Worm (Caenorhabditis elegans) whole organism, L4 larva: ENCODE measurements around the gene spat-1.
A peak's percentile ranks its signal among the peaks of the same experiment; 100 is the strongest.

ENCODE experiments used
- D1046.2 ChIP-seq: fragments of 200-800 bp; sonication (Bioruptor generic); IDR thresholded peaks from 2 replicates; pipeline ENCODE4 v1.3.6; 2022; ENCODE audit warnings: missing genetic modification characterization, missing compliant biosample characterization
- F10B5.3 ChIP-seq: sonication (generic microtip); optimal IDR thresholded peaks from 2 replicates; lab custom pipeline; 2016; ENCODE audit warnings: mild to moderate bottlenecking, missing genetic modification characterization, missing compliant biosample characterization
- F26F4.8 ChIP-seq: fragments of 200-800 bp; sonication (Bioruptor generic); conservative IDR thresholded peaks from 2 replicates; pipeline ENCODE4 v1.3.6; 2022; ENCODE audit warnings: missing genetic modification characterization, missing compliant biosample characterization
- F44E2.7 ChIP-seq: fragments of 200-800 bp; sonication (Bioruptor generic); IDR thresholded peaks from 2 replicates; pipeline ENCODE4 v2.1.2; 2022; ENCODE audit warnings: missing genetic modification characterization, missing compliant biosample characterization
- F49E8.2 ChIP-seq: sonication (generic microtip); optimal IDR thresholded peaks from 2 replicates; lab custom pipeline; 2016; ENCODE audit warnings: missing compliant biosample characterization, mild to moderate bottlenecking, missing genetic modification characterization, borderline replicate concordance
- T20F7.1 ChIP-seq: fragments of 200-800 bp; sonication (Bioruptor generic); optimal IDR thresholded peaks from 2 replicates; lab custom pipeline; 2018; ENCODE audit warnings: mild to moderate bottlenecking, missing genetic modification characterization, missing compliant biosample characterization
- T26A8.4 ChIP-seq: fragments of 200-800 bp; sonication (Bioruptor generic); IDR thresholded peaks from 2 replicates; pipeline ENCODE4 v1.3.6; 2022; ENCODE audit warnings: missing genetic modification characterization, missing compliant biosample characterization
- Y105C5A.15 ChIP-seq: fragments of 200-800 bp; sonication (Bioruptor generic); IDR thresholded peaks from 2 replicates; pipeline ENCODE4 v1.3.6; 2022; ENCODE audit warnings: missing genetic modification characterization, missing compliant biosample characterization
- Y5F2A.4 ChIP-seq: fragments of 200-800 bp; sonication (Bioruptor generic); optimal IDR thresholded peaks from 2 replicates; lab custom pipeline; 2018; ENCODE audit warnings: mild to moderate bottlenecking, missing genetic modification characterization, missing compliant biosample characterization
- ZK337.2 ChIP-seq: fragments of 200-800 bp; sonication (Bioruptor generic); IDR thresholded peaks from 2 replicates; pipeline ENCODE4 v1.3.6; 2022; ENCODE audit warnings: missing genetic modification reagents, missing genetic modification characterization, missing compliant biosample characterization
- ZK546.5 ChIP-seq, 2 experiments: sonication (generic microtip); optimal IDR thresholded peaks; 2 replicates each; lab custom pipeline; 2017; ENCODE audit warnings: missing biosample characterization in 2 of 2, missing genetic modification characterization in 2 of 2
- aha-1 ChIP-seq: fragments of 150-350 bp; peaks from one replicate; lab custom pipeline; 2014; ENCODE audit warnings: missing biosample characterization, missing genetic modification characterization
- aly-2 ChIP-seq: sonication (generic microtip); optimal IDR thresholded peaks from 2 replicates; lab custom pipeline; 2018; ENCODE audit warnings: missing biosample characterization, missing genetic modification characterization
- arid-1 ChIP-seq: fragments of 200-800 bp; sonication (Bioruptor generic); conservative IDR thresholded peaks from 2 replicates; pipeline ENCODE4 v1.3.6; 2022; ENCODE audit warnings: missing genetic modification reagents, missing genetic modification characterization, missing compliant biosample characterization
- ceh-20 ChIP-seq: fragments of 200-800 bp; sonication (Bioruptor generic); IDR thresholded peaks from 2 replicates; pipeline ENCODE4 v1.3.6; 2022; ENCODE audit warnings: missing genetic modification reagents, missing genetic modification characterization, missing compliant biosample characterization
- ceh-28 ChIP-seq: fragments of 150-350 bp; optimal IDR thresholded peaks from 2 replicates; lab custom pipeline; 2014; ENCODE audit warnings: missing biosample characterization, missing genetic modification reagents, missing genetic modification characterization
- ceh-32 ChIP-seq: sonication (generic microtip); optimal IDR thresholded peaks from 2 replicates; lab custom pipeline; 2016; ENCODE audit warnings: mild to moderate bottlenecking, missing genetic modification characterization, missing compliant biosample characterization; ENCODE audit not compliant: poor library complexity
- ceh-82 ChIP-seq: sonication (generic microtip); optimal IDR thresholded peaks from 2 replicates; lab custom pipeline; 2017; ENCODE audit warnings: missing biosample characterization, missing genetic modification characterization
- ctbp-1 ChIP-seq: fragments of 200-800 bp; sonication (Bioruptor generic); IDR thresholded peaks from 2 replicates; pipeline ENCODE4 v1.3.6; 2022; ENCODE audit warnings: missing genetic modification reagents, missing genetic modification characterization, missing compliant biosample characterization
- daf-19 ChIP-seq: fragments of 200-800 bp; sonication (Bioruptor generic); conservative IDR thresholded peaks from 2 replicates; pipeline ENCODE4 v1.3.6; 2022; ENCODE audit warnings: missing genetic modification characterization, missing compliant biosample characterization
- dmd-6 ChIP-seq: fragments of 200-800 bp; sonication (Bioruptor generic); IDR thresholded peaks from 2 replicates; pipeline ENCODE4 v1.3.6; 2022; ENCODE audit warnings: missing genetic modification reagents, missing genetic modification characterization, missing compliant biosample characterization
- dmd-9 ChIP-seq: fragments of 200-800 bp; sonication (Bioruptor generic); IDR thresholded peaks from 2 replicates; pipeline ENCODE4 v1.3.6; 2022; ENCODE audit warnings: missing genetic modification reagents, missing genetic modification characterization, missing compliant biosample characterization
- duxl-1 ChIP-seq: sonication (generic microtip); optimal IDR thresholded peaks from 2 replicates; lab custom pipeline; 2016; ENCODE audit warnings: mild to moderate bottlenecking, missing genetic modification characterization, moderate library complexity, missing compliant biosample characterization; ENCODE audit not compliant: poor library complexity
- dve-1 ChIP-seq: sonication (generic microtip); optimal IDR thresholded peaks from 2 replicates; lab custom pipeline; 2017; ENCODE audit warnings: antibody characterized with exemption, mild to moderate bottlenecking, missing genetic modification characterization, missing compliant biosample characterization; ENCODE audit not compliant: insufficient read depth
- egl-27 ChIP-seq: sonication (generic microtip); optimal IDR thresholded peaks from 3 replicates; lab custom pipeline; 2017; ENCODE audit warnings: missing biosample characterization, missing genetic modification reagents, missing genetic modification characterization
- egl-43 ChIP-seq: fragments of 200-800 bp; sonication (Bioruptor generic); IDR thresholded peaks from 2 replicates; pipeline ENCODE4 v1.3.6; 2022; ENCODE audit warnings: missing genetic modification reagents, missing genetic modification characterization, missing compliant biosample characterization
- hlh-11 ChIP-seq: fragments of 200-800 bp; sonication (Bioruptor generic); optimal IDR thresholded peaks from 2 replicates; lab custom pipeline; 2018; ENCODE audit warnings: mild to moderate bottlenecking, missing genetic modification characterization, missing compliant biosample characterization
- hlh-30 ChIP-seq: sonication (generic microtip); optimal IDR thresholded peaks from 2 replicates; lab custom pipeline; 2017; ENCODE audit warnings: antibody characterized with exemption, mild to moderate bottlenecking, missing genetic modification characterization, missing compliant biosample characterization; ENCODE audit not compliant: insufficient read depth
- lim-7 ChIP-seq: fragments of 200-800 bp; sonication (Bioruptor generic); IDR thresholded peaks from 2 replicates; pipeline ENCODE4 v1.3.6; 2022; ENCODE audit warnings: missing genetic modification characterization, missing compliant biosample characterization
- lin-1 ChIP-seq: fragments of 200-800 bp; sonication (Bioruptor generic); IDR thresholded peaks from 2 replicates; pipeline ENCODE4 v1.3.6; 2022; ENCODE audit warnings: missing genetic modification reagents, missing genetic modification characterization, missing compliant biosample characterization
- lin-38 ChIP-seq: fragments of 200-800 bp; sonication (Bioruptor generic); IDR thresholded peaks from 2 replicates; pipeline ENCODE4 v1.3.6; 2022; ENCODE audit warnings: missing genetic modification reagents, missing genetic modification characterization, missing compliant biosample characterization
- lin-39 ChIP-seq: fragments of 150-350 bp; optimal IDR thresholded peaks from 2 replicates; lab custom pipeline; 2014; ENCODE audit warnings: missing biosample characterization, missing genetic modification reagents, missing genetic modification characterization
- lsy-2 ChIP-seq, 2 experiments: fragments of 150-350 bp in 1 of 2; sonication (generic microtip) in 1 of 2; optimal IDR thresholded peaks; 2 replicates each; lab custom pipeline; 2014 to 2017; ENCODE audit warnings: missing biosample characterization in 2 of 2, missing genetic modification characterization in 2 of 2
- madf-5 ChIP-seq, 2 experiments: fragments of 200-800 bp; sonication (Bioruptor generic); IDR thresholded peaks; 2 replicates each; pipeline ENCODE4 v1.3.6; 2022; ENCODE audit warnings: missing compliant biosample characterization in 2 of 2, missing genetic modification characterization in 2 of 2
- madf-9 ChIP-seq: fragments of 200-800 bp; sonication (Bioruptor generic); conservative IDR thresholded peaks from 2 replicates; pipeline ENCODE4 v1.3.6; 2022; ENCODE audit warnings: missing genetic modification reagents, missing genetic modification characterization, missing compliant biosample characterization
- mdt-29 ChIP-seq: fragments of 200-800 bp; sonication (Bioruptor generic); IDR thresholded peaks from 2 replicates; pipeline ENCODE4 v1.3.6; 2022; ENCODE audit warnings: missing genetic modification reagents, missing genetic modification characterization, missing compliant biosample characterization
- mep-1 ChIP-seq: fragments of 150-350 bp; sonication (generic microtip); optimal IDR thresholded peaks from 3 replicates; lab custom pipeline; 2014; ENCODE audit warnings: missing biosample characterization, missing genetic modification characterization
- mxl-3 ChIP-seq: fragments of 200-800 bp; sonication (Bioruptor generic); optimal IDR thresholded peaks from 2 replicates; lab custom pipeline; 2018; ENCODE audit warnings: mild to moderate bottlenecking, missing genetic modification characterization, missing compliant biosample characterization
- nhr-10 ChIP-seq: fragments of 150-350 bp; optimal IDR thresholded peaks from 2 replicates; lab custom pipeline; 2014; ENCODE audit warnings: missing biosample characterization, missing genetic modification characterization
- nhr-111 ChIP-seq: fragments of 200-800 bp; sonication (Bioruptor generic); optimal IDR thresholded peaks from 2 replicates; lab custom pipeline; 2018; ENCODE audit warnings: mild to moderate bottlenecking, missing genetic modification characterization, missing compliant biosample characterization
- nhr-28 ChIP-seq: fragments of 150-350 bp; optimal IDR thresholded peaks from 2 replicates; lab custom pipeline; 2014; ENCODE audit warnings: missing biosample characterization, missing genetic modification characterization
- nhr-41 ChIP-seq: fragments of 200-800 bp; sonication (Bioruptor generic); IDR thresholded peaks from 2 replicates; pipeline ENCODE4 v1.3.6; 2022; ENCODE audit warnings: missing genetic modification reagents, missing genetic modification characterization, missing compliant biosample characterization
- nhr-48 ChIP-seq: sonication (generic microtip); optimal IDR thresholded peaks from 2 replicates; lab custom pipeline; 2016; ENCODE audit warnings: mild to moderate bottlenecking, missing genetic modification characterization, missing compliant biosample characterization
- php-3 ChIP-seq: fragments of 200-800 bp; sonication (Bioruptor generic); IDR thresholded peaks from 2 replicates; pipeline ENCODE4 v1.3.6; 2022; ENCODE audit warnings: missing genetic modification reagents, missing genetic modification characterization, missing compliant biosample characterization
- pqm-1 ChIP-seq: sonication (generic microtip); optimal IDR thresholded peaks from 2 replicates; lab custom pipeline; 2017; ENCODE audit warnings: missing biosample characterization, missing genetic modification characterization
- rbr-2 ChIP-seq: sonication (generic microtip); optimal IDR thresholded peaks from 2 replicates; lab custom pipeline; 2016; ENCODE audit warnings: missing genotype, missing genetic modification characterization, missing compliant biosample characterization
- snpc-1.2 ChIP-seq: fragments of 200-800 bp; sonication (Bioruptor generic); IDR thresholded peaks from 2 replicates; pipeline ENCODE4 v1.3.6; 2022; ENCODE audit warnings: missing genetic modification reagents, missing genetic modification characterization, missing compliant biosample characterization
- spr-3 ChIP-seq: fragments of 200-800 bp; sonication (Bioruptor generic); optimal IDR thresholded peaks from 2 replicates; lab custom pipeline; 2018; ENCODE audit warnings: mild to moderate bottlenecking, missing genetic modification characterization, missing compliant biosample characterization
- tag-97 ChIP-seq: fragments of 200-800 bp; sonication (Bioruptor generic); IDR thresholded peaks from 2 replicates; pipeline ENCODE4 v1.3.6; 2022; ENCODE audit warnings: missing genetic modification characterization, missing compliant biosample characterization
- unc-39 ChIP-seq: sonication (generic microtip); optimal IDR thresholded peaks from 2 replicates; lab custom pipeline; 2017; ENCODE audit warnings: missing biosample characterization, missing genetic modification characterization
- vab-7 ChIP-seq: fragments of 200-800 bp; sonication (Bioruptor generic); IDR thresholded peaks from 2 replicates; pipeline ENCODE4 v1.3.6; 2022; ENCODE audit warnings: missing genetic modification reagents, missing genetic modification characterization, missing compliant biosample characterization
- zip-2 ChIP-seq: fragments of 150-350 bp; optimal IDR thresholded peaks from 2 replicates; lab custom pipeline; 2014; ENCODE audit warnings: missing biosample characterization, missing genetic modification characterization

Gene spat-1

DNA sequence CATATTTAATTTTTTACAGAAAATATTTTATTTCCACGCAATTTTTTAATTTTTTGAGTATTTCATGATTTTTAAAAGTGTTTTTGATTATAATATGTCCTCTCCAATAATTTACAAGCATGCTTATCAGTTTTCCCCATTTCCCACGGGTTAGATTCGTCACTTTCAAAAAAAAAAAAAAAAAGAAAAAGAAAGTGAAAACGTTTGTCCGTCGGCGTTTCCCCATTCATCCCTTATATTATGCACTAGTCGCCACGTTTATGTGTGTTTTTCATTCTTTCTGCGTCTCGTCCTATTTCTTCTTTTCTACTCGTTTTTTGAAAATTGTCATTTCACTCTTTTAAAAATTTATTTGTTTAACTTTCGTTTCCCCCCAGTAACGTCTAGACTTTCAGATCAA is 39.1 kb upstream of the spat-1 start, which contains the start of gene vnut-1 (continued):
- no peak for TF ChIP-seq daf-19 (GFP tag; lab: Robert Waterston, UW)
- TF ChIP-seq dve-1 (tag; lab: Kevin White, UChicago), result peak; percentile 59
- no peak for TF ChIP-seq Y5F2A.4 (GFP tag; lab: Kevin White, UChicago)
- TF ChIP-seq egl-27, result no peak
- TF ChIP-seq hlh-30 (tag; lab: Kevin White, UChicago), result peak; percentile 55
- TF ChIP-seq nhr-48 (tag; lab: Kevin White, UChicago), result peak; percentile 57
- TF ChIP-seq F26F4.8, result no peak
- TF ChIP-seq nhr-28 (tag; lab: Kevin White, UChicago), result peak; percentile 78
- no peak for TF ChIP-seq rbr-2 (tag; lab: Kevin White, UChicago)
- TF ChIP-seq dmd-9 (GFP tag; lab: Robert Waterston, UW), result no peak
- TF ChIP-seq ceh-28 (tag; lab: Kevin White, UChicago), result no peak
- TF ChIP-seq snpc-1.2, result no peak
- no peak for TF ChIP-seq T20F7.1 (GFP tag; lab: Kevin White, UChicago)
- TF ChIP-seq ceh-32 (tag; lab: Kevin White, UChicago), result no peak
- TF ChIP-seq ZK337.2 (GFP tag; lab: Robert Waterston, UW), result no peak
- no peak for TF ChIP-seq F10B5.3 (tag; lab: Kevin White, UChicago)
- no peak for TF ChIP-seq mxl-3 (GFP tag; lab: Kevin White, UChicago)
- TF ChIP-seq hlh-11, result peak; percentile 32
- peak in 1 of 2 experiments; percentile 66 for TF ChIP-seq lsy-2 (tag; optimal IDR thresholded peaks at IDR 0.05; lab: Kevin White, UChicago)
- TF ChIP-seq spr-3, result no peak
- TF ChIP-seq tag-97 (GFP tag; lab: Robert Waterston, UW), result no peak
- no peak for TF ChIP-seq arid-1 (GFP tag; lab: Robert Waterston, UW)
- no peak for TF ChIP-seq mdt-29 (GFP tag; lab: Robert Waterston, UW)
- no peak for TF ChIP-seq Y105C5A.15 (GFP tag; lab: Robert Waterston, UW)
- no peak for TF ChIP-seq vab-7
- no peak for TF ChIP-seq aly-2 (tag; lab: Kevin White, UChicago)
- no peak for TF ChIP-seq madf-5 (GFP tag; IDR thresholded peaks at IDR 0.05; lab: Robert Waterston, UW)
- TF ChIP-seq madf-9 (GFP tag; lab: Robert Waterston, UW), result no peak
- no peak for TF ChIP-seq duxl-1 (tag; lab: Kevin White, UChicago)
- TF ChIP-seq T26A8.4, result no peak
- no peak for TF ChIP-seq ceh-82 (tag; lab: Kevin White, UChicago)
- no peak for TF ChIP-seq F49E8.2
- no peak for TF ChIP-seq ctbp-1 (GFP tag; lab: Robert Waterston, UW)
- no peak for TF ChIP-seq nhr-10
- no peak for TF ChIP-seq D1046.2
- TF ChIP-seq lin-39 (tag; lab: Kevin White, UChicago), result no peak
- no peak for TF ChIP-seq zip-2
- TF ChIP-seq nhr-111, result no peak
- no peak for TF ChIP-seq php-3 (GFP tag; lab: Robert Waterston, UW)
- TF ChIP-seq egl-43 (GFP tag; lab: Robert Waterston, UW), result no peak
- TF ChIP-seq mep-1 (tag; lab: Kevin White, UChicago), result peak; percentile 66
- TF ChIP-seq aha-1 (tag; lab: Kevin White, UChicago), result peak; percentile 97
- no peak for TF ChIP-seq ceh-20
- peak; percentile 79 for TF ChIP-seq pqm-1 (tag; lab: Kevin White, UChicago)
- no peak for TF ChIP-seq nhr-41
- no peak for TF ChIP-seq lim-7
- no peak for TF ChIP-seq lin-38 (GFP tag; lab: Robert Waterston, UW)
- peak; percentile 43 for TF ChIP-seq dmd-6 (GFP tag; lab: Robert Waterston, UW)
- no peak for TF ChIP-seq unc-39
- no peak for TF ChIP-seq lin-1 (GFP tag; lab: Robert Waterston, UW)
- no peak for TF ChIP-seq F44E2.7 (GFP tag; lab: Robert Waterston, UW)
- TF ChIP-seq ZK546.5 (tag; optimal IDR thresholded peaks at IDR 0.05; lab: Kevin White, UChicago), result no peak
